Worm (Caenorhabditis elegans): ENCODE data around the gene gars-1.

gars-1 gene

DNA sequence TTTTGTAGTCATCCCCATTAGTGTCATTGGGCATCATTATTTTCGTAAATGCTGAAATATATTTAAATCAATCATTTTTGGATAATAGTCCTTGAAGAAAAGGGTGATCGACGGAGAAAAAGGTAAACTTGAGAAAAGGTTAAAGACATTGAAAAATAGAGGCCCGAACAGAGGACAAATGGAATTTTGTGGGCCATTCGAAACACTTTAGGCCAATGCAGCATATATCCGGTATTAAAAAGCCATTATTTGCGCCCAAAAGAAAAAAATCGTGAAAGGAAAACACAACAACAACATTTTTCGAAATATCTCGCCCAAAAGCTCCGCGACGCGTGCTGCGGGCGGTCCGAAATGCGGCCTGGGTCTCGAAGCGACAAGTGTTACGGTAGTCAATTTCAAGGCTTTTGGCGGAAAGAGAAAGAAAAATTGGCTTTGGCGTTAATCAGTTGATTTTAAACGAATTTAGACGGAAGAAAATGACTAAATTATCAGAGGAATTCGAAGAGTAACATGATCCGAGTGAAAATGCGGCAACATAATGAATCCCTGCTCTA, 43.5 kb upstream of the gars-1 start, which contains the start of gene morc-1:
TSS of gene morc-1 (minus strand) at position 51 of the 554 bp plus-strand sequence.
- TF ChIP-seq lin-1 (GFP tag; IDR thresholded peaks at IDR 0.05) (no peak), nhr-76 (tag; optimal IDR thresholded peaks at IDR 0.05) (no peak), mep-1 (tag; optimal IDR thresholded peaks at IDR 0.05) (no peak), mes-2 (tag; optimal IDR thresholded peaks at IDR 0.05; ENCODE audit: poor library complexity, severe bottlenecking) (peak; percentile 34), Y48G9A.11 (GFP tag; IDR thresholded peaks at IDR 0.05) (0 out of 2 replicates have a peak, but pooled peaks have one; percentile 14), unc-130 (GFP tag; optimal IDR thresholded peaks at IDR 0.05) (peak; percentile 15), nhr-28 (tag; optimal IDR thresholded peaks at IDR 0.05) (no peak), lsy-2 (tag; optimal IDR thresholded peaks at IDR 0.05) (peak in 1 of 2 experiments; percentile 49), egl-27 (tag; optimal IDR thresholded peaks at IDR 0.05) (no peak), aha-1 (tag) (peak; percentile 81)

DNA sequence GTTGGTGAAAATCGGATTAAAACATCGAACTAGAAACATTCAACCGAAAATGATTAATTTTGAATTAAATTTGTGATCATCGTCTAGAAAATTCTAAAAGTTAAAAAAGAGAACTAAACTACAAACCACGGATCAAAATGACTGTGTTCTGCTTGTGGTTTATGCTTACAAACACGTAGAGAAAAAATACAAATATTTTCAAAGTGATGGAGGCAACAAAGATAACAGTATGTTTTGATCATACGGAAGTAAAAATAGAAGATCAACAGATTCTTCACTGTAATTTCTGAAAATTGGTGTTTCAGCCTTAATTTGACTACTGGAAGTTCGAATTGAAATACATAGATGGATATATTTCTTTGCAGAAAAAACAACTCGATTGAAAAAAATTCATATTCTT, 39.9 kb upstream of the gars-1 start:
- TF ChIP-seq madf-5 (GFP tag; IDR thresholded peaks at IDR 0.05) = no peak
- peak; percentile 13 for TF ChIP-seq mep-1 (tag; optimal IDR thresholded peaks at IDR 0.05)
- TF ChIP-seq nhr-111 (GFP tag; optimal IDR thresholded peaks at IDR 0.05) = no peak
- TF ChIP-seq lsy-2 (tag; optimal IDR thresholded peaks at IDR 0.05) = no peak
- no peak for TF ChIP-seq aly-2 (tag; optimal IDR thresholded peaks at IDR 0.05)
- no peak for TF ChIP-seq lin-1 (GFP tag; IDR thresholded peaks at IDR 0.05)
- TF ChIP-seq nhr-102 (tag; optimal IDR thresholded peaks at IDR 0.05) = peak; percentile 27
- no peak for TF ChIP-seq daf-16 (GFP tag; optimal IDR thresholded peaks at IDR 0.05)
- peak; percentile 82 for TF ChIP-seq daf-16 (tag; optimal IDR thresholded peaks at IDR 0.05)
- no peak for TF ChIP-seq Y75B8A.6 (GFP tag; IDR thresholded peaks at IDR 0.05)
- no peak for TF ChIP-seq pqm-1 (tag; optimal IDR thresholded peaks at IDR 0.05)
- no peak for TF ChIP-seq snpc-1.2 (GFP tag; IDR thresholded peaks at IDR 0.05)
- no peak for TF ChIP-seq hlh-11 (tag; optimal IDR thresholded peaks at IDR 0.05)
- peak; percentile 27; the same call in 1 of the 2 replicates for TF ChIP-seq dmd-6 (GFP tag; IDR thresholded peaks at IDR 0.05)
- no peak for TF ChIP-seq duxl-1 (tag; optimal IDR thresholded peaks at IDR 0.05; ENCODE audit: poor library complexity)
- TF ChIP-seq mxl-2 (GFP tag; conservative IDR thresholded peaks at IDR 0.05) = no peak
- no peak for TF ChIP-seq ceh-82 (tag; optimal IDR thresholded peaks at IDR 0.05)
- TF ChIP-seq lin-13 (GFP tag; optimal IDR thresholded peaks at IDR 0.05) = peak; percentile 15
- TF ChIP-seq dve-1 (tag; optimal IDR thresholded peaks at IDR 0.05; ENCODE audit: insufficient read depth) = peak; percentile 29
- TF ChIP-seq mxl-3 (GFP tag; optimal IDR thresholded peaks at IDR 0.05) = no peak
- no peak for TF ChIP-seq unc-39 (tag; optimal IDR thresholded peaks at IDR 0.05)
- no peak for TF ChIP-seq nhr-6 (tag; optimal IDR thresholded peaks at IDR 0.05)
- TF ChIP-seq hmg-1.1 (GFP tag; IDR thresholded peaks at IDR 0.05) = no peak
- TF ChIP-seq php-3 (GFP tag; IDR thresholded peaks at IDR 0.05) = no peak
- no peak for TF ChIP-seq zip-11 (GFP tag; IDR thresholded peaks at IDR 0.05)
- TF ChIP-seq nhr-28 (tag; optimal IDR thresholded peaks at IDR 0.05) = peak; percentile 96
- TF ChIP-seq snpc-4 (tag; optimal IDR thresholded peaks at IDR 0.05) = no peak
- peak; percentile 36; the same call in 1 of the 2 replicates for TF ChIP-seq pha-4 (GFP tag; IDR thresholded peaks at IDR 0.05)
- TF ChIP-seq pha-4 (tag; optimal IDR thresholded peaks at IDR 0.05) = no peak
- peak; percentile 46 for TF ChIP-seq lin-38 (GFP tag; IDR thresholded peaks at IDR 0.05)
- no peak for TF ChIP-seq Y105C5A.15 (GFP tag; IDR thresholded peaks at IDR 0.05)
- no peak for TF ChIP-seq hlh-30 (tag; optimal IDR thresholded peaks at IDR 0.05; ENCODE audit: insufficient read depth)
- no peak for TF ChIP-seq madf-9 (GFP tag; conservative IDR thresholded peaks at IDR 0.05)
- no peak for TF ChIP-seq nhr-25 (tag; optimal IDR thresholded peaks at IDR 0.05; ENCODE audit: borderline replicate concordance, insufficient read depth)
- TF ChIP-seq T20F7.1 (GFP tag; optimal IDR thresholded peaks at IDR 0.05) = no peak
- TF ChIP-seq D1046.2 (GFP tag; IDR thresholded peaks at IDR 0.05) = no peak

All from whole organism, L4 larva.